Worm (Caenorhabditis elegans): ENCODE results near the gene morc-1.
A peak's percentile ranks its signal among the peaks of the same experiment; 100 is the strongest.

Gene morc-1

ce11 chrIII:5181217-5181616, 25.5 kb downstream of the morc-1 start:
- TF ChIP-seq sma-3 (GFP tag; optimal IDR thresholded peaks at IDR 0.05) = no peak
- TF ChIP-seq fos-1 (tag; optimal IDR thresholded peaks at IDR 0.05) = peak; percentile 22
- TF ChIP-seq ztf-1 (GFP tag; conservative IDR thresholded peaks at IDR 0.05) = no peak
- TF ChIP-seq nhr-129 (tag; optimal IDR thresholded peaks at IDR 0.05) = peak; percentile 42

- TF ChIP-seq nhr-129 (tag; optimal IDR thresholded peaks at IDR 0.05) (peak; percentile 33), nhr-237 (tag; optimal IDR thresholded peaks at IDR 0.05) (no peak), ztf-1 (GFP tag; conservative IDR thresholded peaks at IDR 0.05) (no peak), C34F6.9 (tag; optimal IDR thresholded peaks at IDR 0.05) (no peak), fos-1 (tag; optimal IDR thresholded peaks at IDR 0.05) (peak; percentile 51), ztf-4 (tag; optimal IDR thresholded peaks at IDR 0.05) (no peak)
Measured at ce11 chrIII:5180588-5180987, 26.1 kb downstream of the morc-1 start.

- TF ChIP-seq alr-1 (tag; optimal IDR thresholded peaks at IDR 0.05) (no peak), mab-5 (tag; optimal IDR thresholded peaks at IDR 0.05) (no peak), elt-3 (tag; optimal IDR thresholded peaks at IDR 0.05) (no peak), mbf-1 (tag; optimal IDR thresholded peaks at IDR 0.05) (no peak), elt-1 (tag; optimal IDR thresholded peaks at IDR 0.05) (no peak), lin-13 (GFP tag; optimal IDR thresholded peaks at IDR 0.05) (no peak), C34F6.9 (tag; optimal IDR thresholded peaks at IDR 0.05) (no peak), Y55F3AM.14 (GFP tag; optimal IDR thresholded peaks at IDR 0.05) (no peak), ceh-16 (tag; optimal IDR thresholded peaks at IDR 0.05) (no peak), sem-4 (tag; optimal IDR thresholded peaks at IDR 0.05) (no peak), dmd-4 (tag; optimal IDR thresholded peaks at IDR 0.05) (no peak), ceh-82 (tag; optimal IDR thresholded peaks at IDR 0.05) (no peak), nhr-237 (tag; optimal IDR thresholded peaks at IDR 0.05) (no peak), nhr-12 (tag; optimal IDR thresholded peaks at IDR 0.05) (no peak), egl-27 (tag; optimal IDR thresholded peaks at IDR 0.05) (no peak), ztf-11 (tag; optimal IDR thresholded peaks at IDR 0.05) (no peak)
Measured at ce11 chrIII:5179166-5179565, 27.5 kb downstream of the morc-1 start.

ce11 chrIII:5173622-5174021, 33.1 kb downstream of the morc-1 start, which contains the start of gene cid-1:
cid-1 (plus strand) TSS chrIII:5173922.
- no peak for TF ChIP-seq sem-4 (tag; optimal IDR thresholded peaks at IDR 0.05)
- no peak for TF ChIP-seq nhr-11 (tag; optimal IDR thresholded peaks at IDR 0.05)
- TF ChIP-seq ztf-1 (GFP tag; conservative IDR thresholded peaks at IDR 0.05) = no peak
- TF ChIP-seq mab-5 (tag; optimal IDR thresholded peaks at IDR 0.05) = no peak
- TF ChIP-seq lin-39 (tag; optimal IDR thresholded peaks at IDR 0.05) = no peak
- no peak for TF ChIP-seq unc-62 (GFP tag; optimal IDR thresholded peaks at IDR 0.05)
- no peak for TF ChIP-seq nhr-21 (tag; optimal IDR thresholded peaks at IDR 0.05)
- TF ChIP-seq lin-11 (tag; optimal IDR thresholded peaks at IDR 0.05) = no peak
- no peak for TF ChIP-seq skn-1 (tag; optimal IDR thresholded peaks at IDR 0.05)

ce11 chrIII:5173139-5173538, 33.6 kb downstream of the morc-1 start, which contains the start of gene emb-1:
emb-1 (plus strand) TSS chrIII:5173439.
- TF ChIP-seq ama-1 (optimal IDR thresholded peaks at IDR 0.05) = no peak
- no peak for TF ChIP-seq nhr-21 (tag; optimal IDR thresholded peaks at IDR 0.05)
- TF ChIP-seq sem-4 (tag; optimal IDR thresholded peaks at IDR 0.05) = no peak
- no peak for TF ChIP-seq dmd-4 (tag; optimal IDR thresholded peaks at IDR 0.05)
- TF ChIP-seq lin-39 (tag; optimal IDR thresholded peaks at IDR 0.05) = no peak
- TF ChIP-seq unc-55 (GFP tag; optimal IDR thresholded peaks at IDR 0.05) = no peak

- TF ChIP-seq lin-13 (GFP tag; optimal IDR thresholded peaks at IDR 0.05) (peak; percentile 94), nhr-237 (tag; optimal IDR thresholded peaks at IDR 0.05) (no peak), F13H6.1 (tag; optimal IDR thresholded peaks at IDR 0.05) (peak; percentile 88), peb-1 (tag; optimal IDR thresholded peaks at IDR 0.05) (no peak), C34F6.9 (tag; optimal IDR thresholded peaks at IDR 0.05) (peak; percentile 94), blmp-1 (tag; optimal IDR thresholded peaks at IDR 0.05; ENCODE audit: insufficient read depth) (peak; percentile 27), sem-4 (tag; optimal IDR thresholded peaks at IDR 0.05) (peak; percentile 44), egl-27 (tag; optimal IDR thresholded peaks at IDR 0.05) (peak; percentile 72), ceh-82 (tag; optimal IDR thresholded peaks at IDR 0.05) (peak; percentile 74), mdl-1 (tag; optimal IDR thresholded peaks at IDR 0.05) (peak in 1 of 2 experiments; percentile 22), nhr-21 (tag; optimal IDR thresholded peaks at IDR 0.05) (peak; percentile 72), Y55F3AM.14 (GFP tag; optimal IDR thresholded peaks at IDR 0.05) (peak; percentile 74), mab-5 (tag; optimal IDR thresholded peaks at IDR 0.05) (peak; percentile 89), unc-39 (tag; optimal IDR thresholded peaks at IDR 0.05) (no peak), nhr-6 (tag; optimal IDR thresholded peaks at IDR 0.05) (peak; percentile 74), nhr-129 (tag; optimal IDR thresholded peaks at IDR 0.05) (peak; percentile 89), nhr-25 (tag; optimal IDR thresholded peaks at IDR 0.05) (peak; percentile 87), ztf-4 (tag; optimal IDR thresholded peaks at IDR 0.05) (peak; percentile 71), zag-1 (tag; optimal IDR thresholded peaks at IDR 0.05) (peak; percentile 77), elt-1 (tag; optimal IDR thresholded peaks at IDR 0.05) (no peak), lsy-2 (tag; optimal IDR thresholded peaks at IDR 0.05) (peak; percentile 84 to 90), lin-39 (tag; optimal IDR thresholded peaks at IDR 0.05) (no peak), sma-9 (GFP tag; optimal IDR thresholded peaks at IDR 0.05) (peak; percentile 96), sma-9 (tag; optimal IDR thresholded peaks at IDR 0.05) (no peak), nhr-23 (tag; optimal IDR thresholded peaks at IDR 0.05) (no peak), nhr-77 (tag; optimal IDR thresholded peaks at IDR 0.05) (no peak), lin-11 (tag; optimal IDR thresholded peaks at IDR 0.05) (peak; percentile 83)
Measured at ce11 chrIII:5172470-5172869, 34.2 kb downstream of the morc-1 start, which contains the start of gene K10D2.5. K10D2.5 (plus strand) TSS chrIII:5172720.

Data from whole organism, L2 larva.